Worm (Caenorhabditis elegans): ENCODE results near the gene elmd-1.
A peak's percentile ranks its signal among the peaks of the same experiment; 100 is the strongest.

- TF ChIP-seq lin-39 (tag; optimal IDR thresholded peaks at IDR 0.05) = no peak
- no peak for TF ChIP-seq pag-3 (tag; optimal IDR thresholded peaks at IDR 0.05; ENCODE audit: borderline replicate concordance, insufficient read depth)
- TF ChIP-seq unc-130 (tag; optimal IDR thresholded peaks at IDR 0.05) = no peak
- peak; percentile 19 for TF ChIP-seq tbx-2 (tag; optimal IDR thresholded peaks at IDR 0.05)
- TF ChIP-seq nhr-71 (tag; optimal IDR thresholded peaks at IDR 0.05) = no peak
- no peak for TF ChIP-seq lsy-2 (tag; optimal IDR thresholded peaks at IDR 0.05)
- TF ChIP-seq lir-3 (tag; optimal IDR thresholded peaks at IDR 0.05; ENCODE audit: poor library complexity) = no peak
- TF ChIP-seq elt-3 (tag; optimal IDR thresholded peaks at IDR 0.05) = no peak
Observed at ce11 chrIII:3381866-3382265, 7.9 kb upstream of the elmd-1 start.
